Fruit fly (Drosophila melanogaster) whole organism: ENCODE measurements around the gene dtr.

Experiments used
- CG8478 ChIP-seq: fragments of >200 bp; optimal IDR thresholded peaks from 2 replicates; lab custom pipeline; 2018; ENCODE audit warnings: inconsistent platforms
- psq ChIP-seq: fragments of >200 bp; optimal IDR thresholded peaks from 2 replicates; lab custom pipeline; 2017

DNA sequence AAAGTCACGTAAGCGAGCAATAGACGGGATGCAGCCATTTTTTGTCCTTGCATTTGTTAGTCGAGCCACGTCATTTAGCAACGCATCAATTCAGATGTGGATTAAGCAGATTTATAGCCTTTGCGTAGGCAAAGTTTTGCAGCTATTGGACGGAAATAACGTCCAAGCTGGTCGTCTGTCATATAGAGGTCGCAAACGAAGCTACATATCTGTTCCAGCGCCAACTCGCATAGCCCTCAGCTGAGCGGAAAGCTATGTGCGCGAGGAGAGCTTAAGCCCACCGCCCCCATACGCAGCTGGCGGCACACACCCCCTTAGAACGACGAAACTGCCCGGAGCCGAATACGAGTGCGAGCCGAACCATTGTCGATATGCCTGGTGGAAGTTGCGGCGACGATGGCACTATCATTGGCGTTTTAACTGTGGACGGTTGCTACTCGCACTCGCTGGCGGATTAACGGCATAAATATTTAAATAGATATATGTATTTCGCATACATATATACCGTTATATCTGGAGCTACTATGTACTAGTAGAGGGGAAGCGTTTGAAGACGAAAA, 18.9 kb downstream of the dtr start, which contains the start of gene nrv3:
- TF ChIP-seq psq (lab: Kevin White, UChicago) (no peak), CG8478 (lab: Kevin White, UChicago) (no peak)
